Fruit fly (Drosophila melanogaster) whole organism, embryonic: ENCODE results near the gene CG31793.
A peak's percentile ranks its signal among the peaks of the same experiment; 100 is the strongest.

Experiments used
- Atf-2 ChIP-seq: fragments of 200-800 bp; sonication (Bioruptor generic); optimal IDR thresholded peaks from 2 replicates; lab custom pipeline; 2016; ENCODE audit warnings: missing biosample characterization, missing genetic modification characterization
- CG1024 ChIP-seq: fragments of 200-800 bp; sonication (Bioruptor generic); IDR thresholded peaks from 2 replicates; pipeline ENCODE4 v1.3.6; 2022; ENCODE audit warnings: missing biosample characterization, missing genetic modification characterization
- CG10267 ChIP-seq: fragments of 200-800 bp; sonication (Bioruptor generic); optimal IDR thresholded peaks from 2 replicates; lab custom pipeline; 2018; ENCODE audit warnings: missing biosample characterization, mild to moderate bottlenecking, missing genetic modification characterization, moderate library complexity
- CG10274 ChIP-seq: fragments of 200-800 bp; sonication (Bioruptor generic); optimal IDR thresholded peaks from 3 replicates; lab custom pipeline; 2017; ENCODE audit warnings: missing biosample characterization, mild to moderate bottlenecking, missing genetic modification characterization
- CG11695 ChIP-seq: fragments of 200-800 bp; sonication (Bioruptor generic); IDR thresholded peaks from 3 replicates; pipeline ENCODE4 v1.3.6; 2022; ENCODE audit warnings: missing biosample characterization, missing genetic modification characterization
- CG11723 ChIP-seq: fragments of 200-800 bp; sonication (Bioruptor generic); optimal IDR thresholded peaks from 2 replicates; lab custom pipeline; 2017; ENCODE audit warnings: missing biosample characterization, mild to moderate bottlenecking, missing genetic modification characterization
- CG18011 ChIP-seq: fragments of 200-800 bp; sonication (Bioruptor generic); optimal IDR thresholded peaks from 2 replicates; lab custom pipeline; 2017; ENCODE audit warnings: missing biosample characterization, missing genetic modification characterization, mild to moderate bottlenecking, moderate library complexity, missing genotype
- CG2875 ChIP-seq: fragments of 200-800 bp; sonication (Bioruptor generic); optimal IDR thresholded peaks from 2 replicates; lab custom pipeline; 2017; ENCODE audit warnings: missing biosample characterization, mild to moderate bottlenecking, missing genetic modification characterization, missing genetic modification reagents
- CG2889 ChIP-seq: fragments of 200-800 bp; sonication (Bioruptor generic); IDR thresholded peaks from 3 replicates; pipeline ENCODE4 v1.3.6; 2022; ENCODE audit warnings: missing biosample characterization, missing genetic modification characterization
- CG30403 ChIP-seq: fragments of 200-800 bp; sonication (Bioruptor generic); optimal IDR thresholded peaks from 3 replicates; lab custom pipeline; 2016; ENCODE audit warnings: missing biosample characterization, missing genetic modification characterization
- CG34224 ChIP-seq: fragments of 200-800 bp; sonication (Bioruptor generic); IDR thresholded peaks from 3 replicates; pipeline ENCODE4 v1.3.6; 2022; ENCODE audit warnings: missing biosample characterization, missing genetic modification characterization; ENCODE audit not compliant: partially characterized antibody
- CG4360 ChIP-seq: fragments of 200-800 bp; sonication (Bioruptor generic); IDR thresholded peaks from 2 replicates; pipeline ENCODE4 v1.3.6; 2022; ENCODE audit warnings: missing biosample characterization, missing genetic modification characterization
- CG4617 ChIP-seq: fragments of 200-800 bp; sonication (Bioruptor generic); optimal IDR thresholded peaks from 3 replicates; lab custom pipeline; 2016; ENCODE audit warnings: missing biosample characterization, missing genetic modification characterization, borderline replicate concordance
- CG6791 ChIP-seq: fragments of 200-800 bp; sonication (Bioruptor generic); IDR thresholded peaks from 3 replicates; pipeline ENCODE4 v1.3.6; 2022; ENCODE audit warnings: missing biosample characterization, missing genetic modification characterization; ENCODE audit not compliant: partially characterized antibody
- CTCF ChIP-seq: fragments of 200-800 bp; sonication (Bioruptor generic); optimal IDR thresholded peaks from 2 replicates; lab custom pipeline; 2017; ENCODE audit warnings: missing biosample characterization, mild to moderate bottlenecking, missing genetic modification characterization, moderate library complexity
- Camta ChIP-seq: fragments of 200-800 bp; sonication (Bioruptor generic); optimal IDR thresholded peaks from 2 replicates; lab custom pipeline; 2016; ENCODE audit warnings: missing biosample characterization, missing genetic modification characterization
- CrebB ChIP-seq: fragments of 200-800 bp; sonication (Bioruptor generic); optimal IDR thresholded peaks from 3 replicates; lab custom pipeline; 2018; ENCODE audit warnings: missing biosample characterization, mild to moderate bottlenecking, missing genetic modification characterization
- Dbx ChIP-seq: fragments of 200-800 bp; sonication (Bioruptor generic); IDR thresholded peaks from 3 replicates; pipeline ENCODE4 v1.3.6; 2022; ENCODE audit warnings: missing biosample characterization, missing genetic modification characterization
- GATAe ChIP-seq: fragments of 200-800 bp; sonication (Bioruptor generic); conservative IDR thresholded peaks from 2 replicates; pipeline ENCODE4 v1.3.6; 2022; ENCODE audit warnings: missing biosample characterization, missing genetic modification characterization
- HLHmδ ChIP-seq: fragments of 200-800 bp; sonication (Bioruptor generic); optimal IDR thresholded peaks from 2 replicates; lab custom pipeline; 2018; ENCODE audit warnings: missing biosample characterization, mild to moderate bottlenecking, missing genetic modification characterization, moderate library complexity
- MBD-R2 ChIP-seq: fragments of 200-800 bp; sonication (Bioruptor generic); IDR thresholded peaks from 2 replicates; pipeline ENCODE4 v1.3.6; 2022; ENCODE audit warnings: missing biosample characterization, missing genetic modification characterization
- Neu2 ChIP-seq: fragments of 200-800 bp; sonication (Bioruptor generic); optimal IDR thresholded peaks from 3 replicates; lab custom pipeline; 2016; ENCODE audit warnings: missing biosample characterization, missing genetic modification characterization, borderline replicate concordance
- Nf-YC ChIP-seq: fragments of 200-800 bp; optimal IDR thresholded peaks from 3 replicates; lab custom pipeline; 2019; ENCODE audit warnings: missing biosample characterization, mild to moderate bottlenecking, missing genetic modification characterization, moderate library complexity
- Oaz ChIP-seq: fragments of 200-800 bp; sonication (Bioruptor generic); IDR thresholded peaks from 2 replicates; pipeline ENCODE4 v1.3.6; 2022; ENCODE audit warnings: missing biosample characterization, missing genetic modification characterization
- Scr ChIP-seq: fragments of 200-800 bp; sonication (Bioruptor generic); IDR thresholded peaks from 2 replicates; pipeline ENCODE4 v1.3.6; 2022; ENCODE audit warnings: missing biosample characterization, missing genetic modification characterization; ENCODE audit not compliant: partially characterized antibody
- Sry-δ ChIP-seq: fragments of 200-800 bp; sonication (Bioruptor generic); optimal IDR thresholded peaks from 2 replicates; lab custom pipeline; 2016; ENCODE audit warnings: missing biosample characterization, missing genetic modification characterization
- ac ChIP-seq: fragments of 200-800 bp; sonication (Bioruptor generic); optimal IDR thresholded peaks from 3 replicates; lab custom pipeline; 2017; ENCODE audit warnings: missing biosample characterization, mild to moderate bottlenecking, missing genetic modification characterization
- btn ChIP-seq: fragments of 200-800 bp; sonication (Bioruptor generic); optimal IDR thresholded peaks from 2 replicates; lab custom pipeline; 2016; ENCODE audit warnings: missing biosample characterization, missing genetic modification characterization
- cg ChIP-seq: fragments of 200-800 bp; sonication (Bioruptor generic); optimal IDR thresholded peaks from 3 replicates; lab custom pipeline; 2019; ENCODE audit warnings: missing biosample characterization, mild to moderate bottlenecking, missing genetic modification characterization, moderate library complexity
- chn ChIP-seq: fragments of 200-800 bp; sonication (Bioruptor generic); optimal IDR thresholded peaks from 2 replicates; lab custom pipeline; 2016; ENCODE audit warnings: missing biosample characterization, missing genetic modification characterization
- crp ChIP-seq, 2 experiments: fragments of 200-800 bp; sonication (Bioruptor generic); optimal IDR thresholded peaks; 2 replicates in 1 of 2; 3 replicates in 1 of 2; lab custom pipeline; 2017; ENCODE audit warnings: missing biosample characterization in 2 of 2, missing genetic modification characterization in 2 of 2, mild to moderate bottlenecking in 1 of 2, moderate library complexity in 1 of 2
- dysf ChIP-seq: fragments of 200-800 bp; sonication (Bioruptor generic); IDR thresholded peaks from 3 replicates; pipeline ENCODE4 v1.3.6; 2022; ENCODE audit warnings: missing biosample characterization, missing genetic modification characterization
- fd3F ChIP-seq: fragments of 200-800 bp; sonication (Bioruptor generic); optimal IDR thresholded peaks from 2 replicates; lab custom pipeline; 2018; ENCODE audit warnings: missing biosample characterization, mild to moderate bottlenecking, missing genetic modification characterization, moderate library complexity
- fru ChIP-seq: fragments of >200 bp; optimal IDR thresholded peaks from 2 replicates; lab custom pipeline; 2017
- gce ChIP-seq: fragments of 200-800 bp; sonication (Bioruptor generic); IDR thresholded peaks from 3 replicates; pipeline ENCODE4 v1.3.6; 2022; ENCODE audit warnings: missing biosample characterization, missing genetic modification characterization
- grau ChIP-seq: fragments of 200-800 bp; optimal IDR thresholded peaks from 3 replicates; lab custom pipeline; 2019; ENCODE audit warnings: missing biosample characterization, mild to moderate bottlenecking, missing genetic modification characterization, moderate library complexity
- gsb-n ChIP-seq: fragments of 200-800 bp; sonication (Bioruptor generic); optimal IDR thresholded peaks from 3 replicates; lab custom pipeline; 2018; ENCODE audit warnings: missing biosample characterization, mild to moderate bottlenecking, missing genetic modification characterization
- ind ChIP-seq: fragments of 200-800 bp; sonication (Bioruptor generic); optimal IDR thresholded peaks from 3 replicates; lab custom pipeline; 2016; ENCODE audit warnings: missing biosample characterization, missing genetic modification characterization
- lab ChIP-seq: fragments of 200-800 bp; sonication (Bioruptor generic); optimal IDR thresholded peaks from 3 replicates; lab custom pipeline; 2017; ENCODE audit warnings: missing biosample characterization, missing genetic modification characterization, mild to moderate bottlenecking, moderate library complexity, missing genetic modification reagents
- luna ChIP-seq: fragments of 200-800 bp; sonication (Bioruptor generic); optimal IDR thresholded peaks from 2 replicates; lab custom pipeline; 2016; ENCODE audit warnings: missing biosample characterization, missing genetic modification characterization
- nerfin-1 ChIP-seq: fragments of 200-800 bp; sonication (Bioruptor generic); optimal IDR thresholded peaks from 3 replicates; lab custom pipeline; 2019; ENCODE audit warnings: missing biosample characterization, mild to moderate bottlenecking, missing genetic modification characterization, moderate library complexity
- odd ChIP-seq: fragments of 200-800 bp; sonication (Bioruptor generic); optimal IDR thresholded peaks from 2 replicates; lab custom pipeline; 2017; ENCODE audit warnings: missing biosample characterization, mild to moderate bottlenecking, missing genetic modification characterization
- org-1 ChIP-seq: fragments of 200-800 bp; sonication (Bioruptor generic); optimal IDR thresholded peaks from 2 replicates; lab custom pipeline; 2017; ENCODE audit warnings: missing biosample characterization, missing genetic modification characterization
- otp ChIP-seq: fragments of 200-800 bp; sonication (Bioruptor generic); IDR thresholded peaks from 3 replicates; pipeline ENCODE4, ENCODE4 v1.3.6; 2022; ENCODE audit warnings: missing biosample characterization, missing genetic modification characterization
- p53 ChIP-seq: fragments of 200-800 bp; sonication (Bioruptor generic); optimal IDR thresholded peaks from 2 replicates; lab custom pipeline; 2016; ENCODE audit warnings: missing biosample characterization, missing genetic modification characterization
- pnt ChIP-seq: fragments of 200-800 bp; sonication (Bioruptor generic); optimal IDR thresholded peaks from 3 replicates; lab custom pipeline; 2016; ENCODE audit warnings: missing biosample characterization, missing genetic modification characterization
- rib ChIP-seq: fragments of 200-800 bp; sonication (Bioruptor generic); IDR thresholded peaks from 2 replicates; pipeline ENCODE4 v1.3.6; 2022; ENCODE audit warnings: missing biosample characterization, missing genetic modification characterization
- slbo ChIP-seq: fragments of 200-800 bp; sonication (Bioruptor generic); IDR thresholded peaks from 2 replicates; pipeline ENCODE4 v1.3.6; 2022; ENCODE audit warnings: missing biosample characterization, missing genetic modification characterization
- sqz ChIP-seq: fragments of 200-800 bp; sonication (Bioruptor generic); optimal IDR thresholded peaks from 3 replicates; lab custom pipeline; 2018; ENCODE audit warnings: missing biosample characterization, mild to moderate bottlenecking, missing genetic modification characterization
- tap ChIP-seq: fragments of 200-800 bp; optimal IDR thresholded peaks from 3 replicates; lab custom pipeline; 2019; ENCODE audit warnings: missing biosample characterization, mild to moderate bottlenecking, missing genetic modification characterization, moderate library complexity
- trem ChIP-seq: fragments of 200-800 bp; optimal IDR thresholded peaks from 3 replicates; lab custom pipeline; 2019; ENCODE audit warnings: missing biosample characterization, mild to moderate bottlenecking, missing genetic modification characterization, moderate library complexity

CG31793 gene

DNA sequence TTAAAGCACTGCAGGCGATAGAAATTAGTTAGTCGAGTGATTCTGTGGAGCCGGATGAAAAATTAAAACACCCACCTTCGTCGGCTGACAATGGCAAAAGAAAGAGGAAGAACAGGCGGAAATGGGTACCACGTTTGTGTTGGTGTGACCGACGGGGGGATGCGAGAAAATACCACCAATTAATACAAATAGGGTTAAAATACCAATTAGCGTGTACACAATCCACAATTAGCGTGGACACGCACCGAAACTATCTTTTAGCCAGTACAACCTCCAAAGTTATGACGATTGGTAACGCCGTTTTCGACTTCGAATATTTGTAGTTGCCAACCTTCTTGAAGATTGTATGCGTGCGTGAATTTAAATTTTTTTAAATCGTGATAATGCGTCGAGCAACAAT, 6.0 kb downstream of the CG31793 start, which contains the start of gene RpL30 (continued):
- TF ChIP-seq rib (GFP tag; lab: Robert Waterston, UW): peak; percentile 76
- peak; percentile 84 for TF ChIP-seq dysf (GFP tag; lab: Robert Waterston, UW)
- peak; percentile 77 for TF ChIP-seq tap (tag; lab: Kevin White, UChicago)
- TF ChIP-seq slbo: peak; percentile 80
- peak; percentile 87 for TF ChIP-seq Camta (GFP tag; lab: Kevin White, UChicago)
- TF ChIP-seq chn: peak; percentile 78
- peak; percentile 93 for TF ChIP-seq luna (GFP tag; lab: Kevin White, UChicago)
- TF ChIP-seq ac (GFP tag; lab: Kevin White, UChicago): peak; percentile 86
- TF ChIP-seq CG10274 (GFP tag; lab: Kevin White, UChicago): peak; percentile 79
- TF ChIP-seq HLHmδ (GFP tag; lab: Kevin White, UChicago): peak; percentile 99
- peak; percentile 92 for TF ChIP-seq btn (GFP tag; lab: Kevin White, UChicago)
- peak; percentile 91 for TF ChIP-seq gsb-n (tag; lab: Kevin White, UChicago)
- peak; percentile 95 for TF ChIP-seq CrebB
- TF ChIP-seq gce (GFP tag; lab: Robert Waterston, UW): peak; percentile 94
- TF ChIP-seq CG34224 (GFP tag; lab: Robert Waterston, UW): 0 out of 3 replicates have a peak, but pooled peaks have one; percentile 55
- TF ChIP-seq CG11695: peak; percentile 85
- TF ChIP-seq sqz (GFP tag; lab: Kevin White, UChicago): peak; percentile 87
- TF ChIP-seq crp (GFP tag; optimal IDR thresholded peaks at IDR 0.05; lab: Kevin White, UChicago): peak in 1 of 2 experiments; percentile 70
- peak; percentile 36 for TF ChIP-seq pnt
- TF ChIP-seq CG1024 (GFP tag; lab: Robert Waterston, UW): peak; percentile 71
- peak; percentile 65 for TF ChIP-seq Scr (GFP tag; lab: Robert Waterston, UW)
- TF ChIP-seq fd3F (GFP tag; lab: Kevin White, UChicago): peak; percentile 73
- TF ChIP-seq Atf-2 (GFP tag; lab: Kevin White, UChicago): peak; percentile 66
- peak; percentile 73 for TF ChIP-seq Nf-YC (tag; lab: Kevin White, UChicago)
- peak; percentile 92 for TF ChIP-seq CG10267 (tag; lab: Kevin White, UChicago)
- peak; percentile 98 for TF ChIP-seq lab (GFP tag; lab: Kevin White, UChicago)
- TF ChIP-seq CG4617 (GFP tag; lab: Kevin White, UChicago): peak; percentile 79
- peak; percentile 63; the same call in 1 of the 3 replicates for TF ChIP-seq CG2889 (GFP tag; lab: Robert Waterston, UW)
- TF ChIP-seq CG6791 (GFP tag; lab: Robert Waterston, UW): peak; percentile 64
- TF ChIP-seq grau: peak; percentile 80
- TF ChIP-seq MBD-R2 (GFP tag; lab: Robert Waterston, UW): peak; percentile 77
- peak; percentile 73 for TF ChIP-seq Oaz (GFP tag; lab: Robert Waterston, UW)
- TF ChIP-seq odd (GFP tag; lab: Kevin White, UChicago): peak; percentile 96
- peak; percentile 94 for TF ChIP-seq Dbx (GFP tag; lab: Robert Waterston, UW)
- TF ChIP-seq CG11723 (GFP tag; lab: Kevin White, UChicago): peak; percentile 89
- peak; percentile 62 for TF ChIP-seq ind (GFP tag; lab: Kevin White, UChicago)
- TF ChIP-seq GATAe (GFP tag; lab: Robert Waterston, UW): peak; percentile 68; the same call in 1 of the 2 replicates
- TF ChIP-seq org-1 (GFP tag; lab: Kevin White, UChicago): peak; percentile 94
- peak; percentile 94 for TF ChIP-seq otp (GFP tag; lab: Robert Waterston, UW)
- TF ChIP-seq cg (GFP tag; lab: Kevin White, UChicago): no peak
- TF ChIP-seq trem: peak; percentile 92
- no peak for TF ChIP-seq fru (lab: Kevin White, UChicago)
- peak; percentile 58 for TF ChIP-seq Neu2 (GFP tag; lab: Kevin White, UChicago)
- peak; percentile 70 for TF ChIP-seq CG4360 (GFP tag; lab: Robert Waterston, UW)
- peak; percentile 83 for TF ChIP-seq CG18011 (GFP tag; lab: Kevin White, UChicago)
- TF ChIP-seq nerfin-1: peak; percentile 80
- peak; percentile 92 for TF ChIP-seq CG2875 (GFP tag; lab: Kevin White, UChicago)
- peak; percentile 93 for TF ChIP-seq p53 (GFP tag; lab: Kevin White, UChicago)
- peak; percentile 82 for TF ChIP-seq Sry-δ (GFP tag; lab: Kevin White, UChicago)
- TF ChIP-seq CG30403 (GFP tag; lab: Kevin White, UChicago): peak; percentile 72
- TF ChIP-seq CTCF (GFP tag; lab: Kevin White, UChicago): peak; percentile 72
